Worm (Caenorhabditis elegans) whole organism, young adult: ENCODE measurements around the gene ain-1.

Experiments used
- B0261.1 ChIP-seq: sonication (generic microtip); optimal IDR thresholded peaks from 2 replicates; lab custom pipeline; 2016; ENCODE audit warnings: mild to moderate bottlenecking, missing genetic modification characterization, moderate library complexity, missing compliant biosample characterization
- F37B4.10 ChIP-seq: fragments of 200-800 bp; sonication (Bioruptor generic); IDR thresholded peaks from 2 replicates; pipeline ENCODE4 v1.3.6; 2022; ENCODE audit warnings: missing genetic modification characterization, missing compliant biosample characterization
- T26A5.8 ChIP-seq: sonication (generic microtip); optimal IDR thresholded peaks from 2 replicates; lab custom pipeline; 2016; ENCODE audit warnings: missing genetic modification characterization, missing compliant biosample characterization
- Y53F4B.3 ChIP-seq: fragments of 200-800 bp; sonication (Bioruptor generic); IDR thresholded peaks from 2 replicates; pipeline ENCODE4 v1.3.6; 2022; ENCODE audit warnings: missing genetic modification reagents, missing genetic modification characterization, missing compliant biosample characterization
- Y67H2A.10 ChIP-seq: fragments of 200-800 bp; sonication (Bioruptor generic); conservative IDR thresholded peaks from 2 replicates; pipeline ENCODE4 v1.3.6; 2022; ENCODE audit warnings: missing genetic modification reagents, missing genetic modification characterization, missing compliant biosample characterization
- ama-1 ChIP-seq, 3 experiments: fragments of 150-350 bp in 1 of 3; sonication (generic microtip) in 2 of 3; optimal IDR thresholded peaks; 2 replicates each; lab custom pipeline; 2014 to 2018; ENCODE audit warnings: missing biosample characterization in 2 of 3, missing genetic modification characterization in 2 of 3, missing genetic modification reagents in 2 of 3
- atf-7 ChIP-seq: sonication (generic microtip); optimal IDR thresholded peaks from 2 replicates; lab custom pipeline; 2017; ENCODE audit warnings: mild to moderate bottlenecking, missing genetic modification characterization, missing compliant biosample characterization
- athp-1 ChIP-seq: sonication (generic microtip); optimal IDR thresholded peaks from 2 replicates; lab custom pipeline; 2017; ENCODE audit warnings: mild to moderate bottlenecking, missing genetic modification characterization, missing compliant biosample characterization
- bed-2 ChIP-seq: fragments of 200-800 bp; sonication (Bioruptor generic); IDR thresholded peaks from 2 replicates; pipeline ENCODE4 v1.3.6; 2022; ENCODE audit warnings: missing genetic modification reagents, missing genetic modification characterization, missing compliant biosample characterization
- ccch-3 ChIP-seq: fragments of 200-800 bp; sonication (Bioruptor generic); optimal IDR thresholded peaks from 2 replicates; lab custom pipeline; 2018; ENCODE audit warnings: mild to moderate bottlenecking, missing genetic modification characterization, missing compliant biosample characterization
- cebp-2 ChIP-seq: fragments of 200-800 bp; sonication (Bioruptor generic); IDR thresholded peaks from 2 replicates; pipeline ENCODE4 v1.3.6; 2022; ENCODE audit warnings: missing genetic modification characterization, missing compliant biosample characterization
- ceh-40 ChIP-seq: fragments of 200-800 bp; sonication (Bioruptor generic); IDR thresholded peaks from 2 replicates; pipeline ENCODE4 v1.3.6; 2022; ENCODE audit warnings: missing genetic modification characterization, missing compliant biosample characterization
- ceh-58 ChIP-seq: fragments of 200-800 bp; sonication (Bioruptor generic); IDR thresholded peaks from 2 replicates; pipeline ENCODE4 v1.3.6; 2022; ENCODE audit warnings: missing genetic modification characterization, missing compliant biosample characterization
- ceh-79 ChIP-seq: sonication (generic microtip); optimal IDR thresholded peaks from 2 replicates; lab custom pipeline; 2017; ENCODE audit warnings: mild to moderate bottlenecking, missing genetic modification characterization, missing compliant biosample characterization
- ceh-91 ChIP-seq: fragments of 200-800 bp; sonication (Bioruptor generic); IDR thresholded peaks from 2 replicates; pipeline ENCODE4 v1.3.6; 2022; ENCODE audit warnings: missing genetic modification reagents, missing genetic modification characterization, missing compliant biosample characterization
- die-1 ChIP-seq: sonication (generic microtip); optimal IDR thresholded peaks from 2 replicates; lab custom pipeline; 2016; ENCODE audit warnings: missing genotype, mild to moderate bottlenecking, missing genetic modification characterization, missing compliant biosample characterization
- dpff-1 ChIP-seq: sonication (generic microtip); optimal IDR thresholded peaks from 2 replicates; lab custom pipeline; 2017; ENCODE audit warnings: mild to moderate bottlenecking, missing genetic modification characterization, missing compliant biosample characterization
- ekl-4 ChIP-seq: fragments of 200-800 bp; sonication (Bioruptor generic); IDR thresholded peaks from 2 replicates; pipeline ENCODE4 v1.3.6; 2022; ENCODE audit warnings: missing genetic modification reagents, missing genetic modification characterization, missing compliant biosample characterization
- hmg-1.2 ChIP-seq: fragments of 200-800 bp; sonication (Bioruptor generic); IDR thresholded peaks from 2 replicates; pipeline ENCODE4 v1.3.6; 2022; ENCODE audit warnings: missing genetic modification reagents, missing genetic modification characterization, missing compliant biosample characterization
- hmg-20 ChIP-seq: fragments of 200-800 bp; sonication (Bioruptor generic); IDR thresholded peaks from 2 replicates; pipeline ENCODE4 v1.3.6; 2022; ENCODE audit warnings: missing genetic modification reagents, missing genetic modification characterization, missing compliant biosample characterization
- let-526 ChIP-seq: fragments of 200-800 bp; sonication (Bioruptor generic); IDR thresholded peaks from 2 replicates; pipeline ENCODE4 v1.3.6; 2022; ENCODE audit warnings: missing genetic modification reagents, missing genetic modification characterization, missing compliant biosample characterization
- let-607 ChIP-seq, 2 experiments: fragments of 200-800 bp in 1 of 2; sonication (Bioruptor generic) in 1 of 2; sonication (generic microtip) in 1 of 2; optimal IDR thresholded peaks; 2 replicates each; lab custom pipeline; 2016 to 2018; ENCODE audit warnings: mild to moderate bottlenecking in 2 of 2, missing compliant biosample characterization in 2 of 2, missing genetic modification characterization in 2 of 2, moderate library complexity in 2 of 2, missing genotype in 1 of 2
- lin-35 ChIP-seq, 3 experiments: fragments of 150-350 bp in 2 of 3; sonication (generic microtip) in 1 of 3; optimal IDR thresholded peaks; 2 replicates each; lab custom pipeline; 2014 to 2018; ENCODE audit warnings: missing biosample characterization in 3 of 3, missing genetic modification characterization in 3 of 3, missing genetic modification reagents in 3 of 3
- lir-1 ChIP-seq: fragments of 200-800 bp; sonication (Bioruptor generic); conservative IDR thresholded peaks from 2 replicates; pipeline ENCODE4 v1.3.6; 2022; ENCODE audit warnings: missing genetic modification reagents, missing genetic modification characterization, missing compliant biosample characterization
- lsy-27 ChIP-seq: sonication (generic microtip); optimal IDR thresholded peaks from 2 replicates; lab custom pipeline; 2017; ENCODE audit warnings: missing genetic modification characterization, mild to moderate bottlenecking, missing compliant biosample characterization, antibody characterized with exemption, missing genotype, borderline replicate concordance; ENCODE audit not compliant: insufficient read depth
- madf-10 ChIP-seq: sonication (generic microtip); optimal IDR thresholded peaks from 2 replicates; lab custom pipeline; 2016; ENCODE audit warnings: mild to moderate bottlenecking, missing genetic modification characterization, missing compliant biosample characterization
- madf-8 ChIP-seq: fragments of 200-800 bp; sonication (Bioruptor generic); conservative IDR thresholded peaks from 2 replicates; pipeline ENCODE4 v1.3.6; 2022; ENCODE audit warnings: missing genetic modification reagents, missing genetic modification characterization, missing compliant biosample characterization
- mcd-1 ChIP-seq: fragments of 200-800 bp; sonication (Bioruptor generic); IDR thresholded peaks from 2 replicates; pipeline ENCODE4 v1.3.6; 2022; ENCODE audit warnings: missing genetic modification reagents, missing genetic modification characterization, missing compliant biosample characterization
- nfyb-1 ChIP-seq: fragments of 200-800 bp; sonication (Bioruptor generic); IDR thresholded peaks from 2 replicates; pipeline ENCODE4 v1.3.6; 2022; ENCODE audit warnings: missing genetic modification reagents, missing genetic modification characterization, missing compliant biosample characterization
- nhr-179 ChIP-seq: sonication (generic microtip); optimal IDR thresholded peaks from 2 replicates; lab custom pipeline; 2016; ENCODE audit warnings: mild to moderate bottlenecking, missing genetic modification characterization, missing compliant biosample characterization
- pha-4 ChIP-seq: fragments of 150-350 bp; sonication (generic microtip); optimal IDR thresholded peaks from 2 replicates; lab custom pipeline; 2014; ENCODE audit warnings: missing biosample characterization, missing genetic modification reagents, missing genetic modification characterization
- rcor-1 ChIP-seq: fragments of 200-800 bp; sonication (Bioruptor generic); IDR thresholded peaks from 2 replicates; pipeline ENCODE4 v1.3.6; 2022; ENCODE audit warnings: missing genetic modification reagents, missing genetic modification characterization, missing compliant biosample characterization
- rec-8 ChIP-seq, 2 experiments: sonication (generic microtip); optimal IDR thresholded peaks; 2 replicates each; lab custom pipeline; 2016; ENCODE audit warnings: mild to moderate bottlenecking in 2 of 2, missing genetic modification characterization in 2 of 2, missing genetic modification reagents in 2 of 2, missing genotype in 2 of 2, missing biosample characterization in 1 of 2, missing compliant biosample characterization in 1 of 2, moderate library complexity in 1 of 2
- repo-1 ChIP-seq: sonication (generic microtip); optimal IDR thresholded peaks from 2 replicates; lab custom pipeline; 2017; ENCODE audit warnings: mild to moderate bottlenecking, missing genetic modification characterization, missing compliant biosample characterization
- rpc-1 ChIP-seq, 2 experiments: fragments of 150-350 bp in 1 of 2; sonication (generic microtip) in 1 of 2; optimal IDR thresholded peaks; 2 replicates each; lab custom pipeline; 2014 to 2018; ENCODE audit warnings: missing biosample characterization in 1 of 2, missing genetic modification characterization in 1 of 2, missing genetic modification reagents in 1 of 2, missing genotype in 1 of 2
- unc-130 ChIP-seq: sonication (generic microtip); optimal IDR thresholded peaks from 2 replicates; lab custom pipeline; 2016; ENCODE audit warnings: missing genetic modification reagents, missing genetic modification characterization, missing compliant biosample characterization
- unc-62 ChIP-seq: fragments of 150-350 bp; optimal IDR thresholded peaks from 2 replicates; lab custom pipeline; 2014; ENCODE audit warnings: missing biosample characterization, missing genetic modification reagents, missing genetic modification characterization
- xnd-1 ChIP-seq: sonication (generic microtip); optimal IDR thresholded peaks from 2 replicates; lab custom pipeline; 2016; ENCODE audit warnings: missing genotype, missing genetic modification reagents, missing genetic modification characterization, missing compliant biosample characterization
- zfh-2 ChIP-seq: fragments of 200-800 bp; sonication (Bioruptor generic); conservative IDR thresholded peaks from 2 replicates; pipeline ENCODE4 v1.3.6; 2022; ENCODE audit warnings: missing genetic modification reagents, missing genetic modification characterization, missing compliant biosample characterization
- zim-3 ChIP-seq: sonication (generic microtip); optimal IDR thresholded peaks from 2 replicates; lab custom pipeline; 2017; ENCODE audit warnings: mild to moderate bottlenecking, missing genetic modification characterization, moderate library complexity, missing compliant biosample characterization
- ztf-26 ChIP-seq: sonication (generic microtip); optimal IDR thresholded peaks from 2 replicates; lab custom pipeline; 2017; ENCODE audit warnings: missing genetic modification characterization, missing compliant biosample characterization
- ztf-28 ChIP-seq: fragments of 200-800 bp; sonication (Bioruptor generic); IDR thresholded peaks from 2 replicates; pipeline ENCODE4 v1.3.6; 2022; ENCODE audit warnings: missing genetic modification reagents, missing genetic modification characterization, missing compliant biosample characterization
- ztf-3 ChIP-seq: fragments of 200-800 bp; sonication (Bioruptor generic); optimal IDR thresholded peaks from 2 replicates; lab custom pipeline; 2018; ENCODE audit warnings: mild to moderate bottlenecking, missing genetic modification characterization, missing compliant biosample characterization
- ztf-6 ChIP-seq: fragments of 200-800 bp; sonication (Bioruptor generic); IDR thresholded peaks from 2 replicates; pipeline ENCODE4 v1.3.6; 2022; ENCODE audit warnings: missing genetic modification reagents, missing genetic modification characterization, missing compliant biosample characterization

ain-1 gene

DNA sequence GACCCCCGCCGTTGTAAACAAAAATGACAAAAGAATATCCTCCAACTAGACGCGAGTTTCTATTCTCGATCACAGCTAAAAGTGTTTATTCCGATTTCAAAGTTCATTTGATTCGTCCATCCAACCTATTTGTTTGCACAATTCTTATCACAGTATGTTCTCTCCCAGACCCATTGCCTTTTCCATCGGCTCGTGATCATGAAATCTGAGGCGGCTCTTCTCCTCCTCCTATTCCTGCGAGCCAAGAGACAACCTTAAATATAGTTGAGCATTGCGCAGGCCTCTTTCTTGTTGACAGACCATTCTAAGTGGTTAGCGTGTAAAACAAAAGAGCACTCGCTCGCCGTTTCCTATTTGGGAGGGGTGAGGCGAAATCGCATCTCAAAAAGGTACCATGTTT is 16.3 kb upstream of the ain-1 start:
- TF ChIP-seq Y53F4B.3 (GFP tag; lab: Robert Waterston, UW) = no peak
- TF ChIP-seq unc-62 (GFP tag; lab: Kevin White, UChicago) = no peak
- TF ChIP-seq xnd-1 (tag; lab: Kevin White, UChicago) = no peak
- no peak for TF ChIP-seq rcor-1 (GFP tag; lab: Robert Waterston, UW)
- no peak for TF ChIP-seq lsy-27
- TF ChIP-seq rpc-1 (optimal IDR thresholded peaks at IDR 0.05; lab: Kevin White, UChicago) = no peak
- no peak for TF ChIP-seq rpc-1 (tag; optimal IDR thresholded peaks at IDR 0.05; lab: Kevin White, UChicago)
- TF ChIP-seq ama-1 (optimal IDR thresholded peaks at IDR 0.05; lab: Kevin White, UChicago) = no peak
- TF ChIP-seq ama-1 (GFP tag; optimal IDR thresholded peaks at IDR 0.05; lab: Kevin White, UChicago) = no peak
- TF ChIP-seq F37B4.10 (GFP tag; lab: Robert Waterston, UW) = no peak
- TF ChIP-seq rec-8 (tag; optimal IDR thresholded peaks at IDR 0.05; lab: Kevin White, UChicago) = no peak
- TF ChIP-seq T26A5.8 = no peak
- no peak for TF ChIP-seq nfyb-1 (GFP tag; lab: Robert Waterston, UW)
- TF ChIP-seq ztf-6 (GFP tag; lab: Robert Waterston, UW) = no peak
- TF ChIP-seq, all 124 proteins: peak for 0

DNA sequence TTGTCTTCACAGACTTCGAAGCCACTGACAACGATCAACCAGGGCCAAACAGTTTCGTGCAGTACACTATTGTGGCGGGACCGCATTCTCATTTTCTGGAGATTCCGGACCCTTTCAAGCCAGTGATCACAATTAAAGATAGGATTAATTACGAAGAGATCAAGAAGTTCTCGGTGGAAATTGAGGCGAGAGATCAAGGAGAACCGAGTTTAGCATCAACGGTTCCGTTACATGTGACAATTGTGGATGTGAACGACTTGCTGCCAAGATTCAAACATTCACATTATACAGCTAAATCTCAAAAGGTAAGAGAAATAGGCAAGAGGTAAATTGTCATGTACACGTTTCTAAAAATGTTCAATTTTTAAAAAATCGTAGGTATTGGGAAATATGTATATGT is 15.5 kb upstream of the ain-1 start:
- TF ChIP-seq ztf-3 (GFP tag; lab: Kevin White, UChicago) (no peak), unc-130 (GFP tag; lab: Kevin White, UChicago) (no peak), hmg-1.2 (GFP tag; lab: Robert Waterston, UW) (no peak), rpc-1 (optimal IDR thresholded peaks at IDR 0.05; lab: Kevin White, UChicago) (no peak), rpc-1 (tag; optimal IDR thresholded peaks at IDR 0.05; lab: Kevin White, UChicago) (no peak), lir-1 (GFP tag; lab: Robert Waterston, UW) (no peak), die-1 (tag; lab: Kevin White, UChicago) (no peak), mcd-1 (GFP tag; lab: Robert Waterston, UW) (no peak), repo-1 (tag; lab: Kevin White, UChicago) (no peak), dpff-1 (no peak), ccch-3 (GFP tag; lab: Kevin White, UChicago) (no peak), cebp-2 (GFP tag; lab: Robert Waterston, UW) (no peak), let-526 (no peak), pha-4 (no peak)

DNA sequence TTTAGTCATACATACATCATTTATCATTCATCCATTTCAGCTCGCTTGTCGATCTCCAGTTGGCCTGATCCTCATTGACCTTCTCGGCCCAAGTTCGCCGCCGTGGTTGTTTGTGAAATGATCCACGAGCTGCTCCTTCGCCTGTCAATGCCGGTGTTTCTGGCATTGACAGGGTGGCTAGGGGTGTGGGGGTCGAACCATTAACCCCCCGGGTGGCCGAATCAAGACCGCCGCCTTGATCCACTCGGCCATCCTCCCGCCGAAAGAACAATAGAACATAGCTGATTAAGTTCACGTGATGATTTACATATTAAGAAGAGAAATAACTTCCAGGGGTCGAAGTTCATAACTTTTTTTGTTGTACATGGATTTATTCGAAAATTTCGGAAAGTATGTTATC is 10.8 kb upstream of the ain-1 start, which contains the start of gene F59C12.4:
F59C12.4 (minus strand) TSS at position 166 of the 400 bp plus-strand sequence.
- TF ChIP-seq ekl-4 (no peak), ceh-40 (GFP tag; lab: Robert Waterston, UW) (no peak), rcor-1 (GFP tag; lab: Robert Waterston, UW) (0 out of 2 replicates have a peak, but pooled peaks have one; percentile 19), rec-8 (tag; optimal IDR thresholded peaks at IDR 0.05; lab: Kevin White, UChicago) (no peak), athp-1 (tag; lab: Kevin White, UChicago) (no peak), zim-3 (tag; lab: Kevin White, UChicago) (no peak), madf-10 (tag; lab: Kevin White, UChicago) (no peak), ceh-91 (GFP tag; lab: Robert Waterston, UW) (no peak), bed-2 (GFP tag; lab: Robert Waterston, UW) (no peak), zfh-2 (GFP tag; lab: Robert Waterston, UW) (peak; percentile 84), nfyb-1 (GFP tag; lab: Robert Waterston, UW) (no peak), ztf-26 (tag; lab: Kevin White, UChicago) (no peak), madf-8 (GFP tag; lab: Robert Waterston, UW) (no peak), ccch-3 (GFP tag; lab: Kevin White, UChicago) (no peak), ztf-28 (GFP tag; lab: Robert Waterston, UW) (no peak), ceh-58 (GFP tag; lab: Robert Waterston, UW) (no peak), B0261.1 (tag; lab: Kevin White, UChicago) (peak; percentile 23), let-526 (no peak), hmg-20 (GFP tag; lab: Robert Waterston, UW) (no peak), Y67H2A.10 (GFP tag; lab: Robert Waterston, UW) (no peak), let-607 (tag; optimal IDR thresholded peaks at IDR 0.05; lab: Kevin White, UChicago) (no peak), ceh-79 (no peak), lir-1 (GFP tag; lab: Robert Waterston, UW) (no peak), lsy-27 (no peak), atf-7 (tag; lab: Kevin White, UChicago) (no peak), ama-1 (optimal IDR thresholded peaks at IDR 0.05; lab: Kevin White, UChicago) (no peak), ama-1 (GFP tag; optimal IDR thresholded peaks at IDR 0.05; lab: Kevin White, UChicago) (no peak), lin-35 (GFP tag; optimal IDR thresholded peaks at IDR 0.05; lab: Kevin White, UChicago) (no peak), nhr-179 (tag; lab: Kevin White, UChicago) (no peak)
